Worm (Caenorhabditis elegans): ENCODE results near the gene R13A1.5.

ce11 chrIV:7196853-7197252 is 5.2 kb upstream of the R13A1.5 start, which contains the start of gene unc-8:
- TF ChIP-seq sma-3 (GFP tag; optimal IDR thresholded peaks at IDR 0.05) (no peak), dmd-4 (tag; optimal IDR thresholded peaks at IDR 0.05) (no peak), ztf-11 (tag; optimal IDR thresholded peaks at IDR 0.05) (no peak), aly-2 (tag; optimal IDR thresholded peaks at IDR 0.05) (no peak), egl-27 (tag; optimal IDR thresholded peaks at IDR 0.05) (no peak), unc-55 (GFP tag; optimal IDR thresholded peaks at IDR 0.05) (no peak), nhr-12 (tag; optimal IDR thresholded peaks at IDR 0.05) (no peak)

All from whole organism, L2 larva.